Fruit fly (Drosophila melanogaster) whole organism, embryonic: ENCODE measurements around the gene SoxN.

Experiments
- CG12769 ChIP-seq: fragments of 200-800 bp; sonication (Bioruptor generic); optimal IDR thresholded peaks from 2 replicates; lab custom pipeline; 2019; ENCODE audit warnings: missing biosample characterization, mild to moderate bottlenecking, missing genetic modification characterization, moderate library complexity
- CG13894 ChIP-seq: fragments of 200-800 bp; sonication (Bioruptor generic); optimal IDR thresholded peaks from 3 replicates; lab custom pipeline; 2018; ENCODE audit warnings: missing biosample characterization, mild to moderate bottlenecking, missing genetic modification characterization, moderate library complexity
- CG17186 ChIP-seq: fragments of 200-800 bp; sonication (Bioruptor generic); optimal IDR thresholded peaks from 3 replicates; lab custom pipeline; 2017; ENCODE audit warnings: missing biosample characterization, missing genetic modification reagents, missing genetic modification characterization
- CG17568 ChIP-seq: fragments of 200-800 bp; sonication (Bioruptor generic); optimal IDR thresholded peaks from 2 replicates; lab custom pipeline; 2018; ENCODE audit warnings: missing biosample characterization, mild to moderate bottlenecking, missing genetic modification characterization, moderate library complexity
- CG32767 ChIP-seq: fragments of 200-800 bp; sonication (Bioruptor generic); IDR thresholded peaks from 2 replicates; pipeline ENCODE4 v1.3.6; 2022; ENCODE audit warnings: missing biosample characterization, missing genetic modification characterization
- CG3281 ChIP-seq: fragments of 200-800 bp; sonication (Bioruptor generic); optimal IDR thresholded peaks from 3 replicates; lab custom pipeline; 2017; ENCODE audit warnings: missing biosample characterization, mild to moderate bottlenecking, missing genetic modification characterization
- CG3726 ChIP-seq: fragments of 200-800 bp; sonication (Bioruptor generic); IDR thresholded peaks from 3 replicates; pipeline ENCODE4, ENCODE4 v1.3.6; 2022; ENCODE audit warnings: missing biosample characterization, missing genetic modification characterization
- CG4707 ChIP-seq: fragments of 200-800 bp; sonication (Bioruptor generic); optimal IDR thresholded peaks from 2 replicates; lab custom pipeline; 2018; ENCODE audit warnings: missing biosample characterization, mild to moderate bottlenecking, missing genetic modification characterization, moderate library complexity
- CG9876 ChIP-seq: fragments of 200-800 bp; sonication (Bioruptor generic); optimal IDR thresholded peaks from 2 replicates; lab custom pipeline; 2016; ENCODE audit warnings: missing biosample characterization, missing genetic modification characterization
- Camta ChIP-seq: fragments of 200-800 bp; sonication (Bioruptor generic); optimal IDR thresholded peaks from 2 replicates; lab custom pipeline; 2016; ENCODE audit warnings: missing biosample characterization, missing genetic modification characterization
- CrebB ChIP-seq: fragments of 200-800 bp; sonication (Bioruptor generic); optimal IDR thresholded peaks from 3 replicates; lab custom pipeline; 2018; ENCODE audit warnings: missing biosample characterization, mild to moderate bottlenecking, missing genetic modification characterization
- D ChIP-seq, 2 experiments: fragments of 200-800 bp in 1 of 2; fragments of >200 bp in 1 of 2; sonication (Bioruptor generic) in 1 of 2; optimal IDR thresholded peaks; 2 replicates in 1 of 2; 3 replicates in 1 of 2; lab custom pipeline; 2017; ENCODE audit warnings: mild to moderate bottlenecking in 1 of 2, missing biosample characterization in 1 of 2, missing genetic modification characterization in 1 of 2, missing genetic modification reagents in 1 of 2
- Dbx ChIP-seq: fragments of 200-800 bp; sonication (Bioruptor generic); IDR thresholded peaks from 3 replicates; pipeline ENCODE4 v1.3.6; 2022; ENCODE audit warnings: missing biosample characterization, missing genetic modification characterization
- Elba2 ChIP-seq: fragments of 200-800 bp; sonication (Bioruptor generic); optimal IDR thresholded peaks from 3 replicates; lab custom pipeline; 2016; ENCODE audit warnings: missing biosample characterization, missing genetic modification characterization
- HHEX ChIP-seq: fragments of 200-800 bp; sonication (Bioruptor generic); optimal IDR thresholded peaks from 3 replicates; lab custom pipeline; 2017; ENCODE audit warnings: missing biosample characterization, mild to moderate bottlenecking, missing genetic modification characterization, missing genetic modification reagents
- HLHmδ ChIP-seq: fragments of 200-800 bp; sonication (Bioruptor generic); optimal IDR thresholded peaks from 2 replicates; lab custom pipeline; 2018; ENCODE audit warnings: missing biosample characterization, mild to moderate bottlenecking, missing genetic modification characterization, moderate library complexity
- Hey ChIP-seq: fragments of 200-800 bp; sonication (Bioruptor generic); optimal IDR thresholded peaks from 3 replicates; lab custom pipeline; 2018; ENCODE audit warnings: missing biosample characterization, mild to moderate bottlenecking, missing genetic modification characterization
- Max ChIP-seq: fragments of 200-800 bp; sonication (Bioruptor generic); optimal IDR thresholded peaks from 2 replicates; lab custom pipeline; 2016; ENCODE audit warnings: missing biosample characterization, mild to moderate bottlenecking, missing genetic modification characterization
- Med ChIP-seq: fragments of 200-800 bp; sonication (Bioruptor generic); peaks from one replicate; lab custom pipeline; 2016; ENCODE audit warnings: missing biosample characterization, missing genetic modification characterization, mild to moderate bottlenecking, inconsistent platforms, moderate library complexity
- Neu2 ChIP-seq: fragments of 200-800 bp; sonication (Bioruptor generic); optimal IDR thresholded peaks from 3 replicates; lab custom pipeline; 2016; ENCODE audit warnings: missing biosample characterization, missing genetic modification characterization, borderline replicate concordance
- Rx ChIP-seq: fragments of 200-800 bp; sonication (Bioruptor generic); IDR thresholded peaks from 2 replicates; pipeline ENCODE4 v1.3.6; 2022; ENCODE audit warnings: missing biosample characterization, missing genetic modification characterization
- Usf ChIP-seq: fragments of 200-800 bp; sonication (Bioruptor generic); optimal IDR thresholded peaks from 2 replicates; lab custom pipeline; 2017; ENCODE audit warnings: missing genotype, missing biosample characterization, missing genetic modification characterization
- YL-1 ChIP-seq: fragments of 200-800 bp; sonication (Bioruptor generic); optimal IDR thresholded peaks from 3 replicates; lab custom pipeline; 2017; ENCODE audit warnings: missing biosample characterization, mild to moderate bottlenecking, missing genetic modification characterization
- abd-A ChIP-seq: fragments of 200-800 bp; sonication (Bioruptor generic); optimal IDR thresholded peaks from 3 replicates; lab custom pipeline; 2019; ENCODE audit warnings: missing biosample characterization, mild to moderate bottlenecking, missing genetic modification characterization, moderate library complexity
- ac ChIP-seq: fragments of 200-800 bp; sonication (Bioruptor generic); optimal IDR thresholded peaks from 3 replicates; lab custom pipeline; 2017; ENCODE audit warnings: missing biosample characterization, mild to moderate bottlenecking, missing genetic modification characterization
- ara ChIP-seq: fragments of 200-800 bp; sonication (Bioruptor generic); IDR thresholded peaks from 2 replicates; pipeline ENCODE4 v1.3.6; 2022; ENCODE audit warnings: missing biosample characterization, missing genetic modification characterization
- caup ChIP-seq: fragments of 200-800 bp; sonication (Bioruptor generic); optimal IDR thresholded peaks from 3 replicates; lab custom pipeline; 2017; ENCODE audit warnings: missing biosample characterization, mild to moderate bottlenecking, missing genetic modification characterization, moderate library complexity; ENCODE audit not compliant: severe bottlenecking
- chif ChIP-seq, 2 experiments: fragments of 200-800 bp; sonication (Bioruptor generic); optimal IDR thresholded peaks; 3 replicates each; lab custom pipeline; 2016; ENCODE audit warnings: missing biosample characterization in 2 of 2, missing genetic modification characterization in 2 of 2
- chinmo ChIP-seq: fragments of 200-800 bp; sonication (Bioruptor generic); IDR thresholded peaks from 4 replicates; pipeline ENCODE4 v1.3.6; 2022; ENCODE audit warnings: missing biosample characterization, missing genetic modification characterization; ENCODE audit not compliant: partially characterized antibody
- gem ChIP-seq: fragments of 200-800 bp; sonication (Bioruptor generic); optimal IDR thresholded peaks from 2 replicates; lab custom pipeline; 2019; ENCODE audit warnings: missing biosample characterization, mild to moderate bottlenecking, missing genetic modification characterization, moderate library complexity
- gsb-n ChIP-seq: fragments of 200-800 bp; sonication (Bioruptor generic); optimal IDR thresholded peaks from 3 replicates; lab custom pipeline; 2018; ENCODE audit warnings: missing biosample characterization, mild to moderate bottlenecking, missing genetic modification characterization
- ham ChIP-seq: fragments of 200-800 bp; sonication (Bioruptor generic); IDR thresholded peaks from 2 replicates; pipeline ENCODE4 v1.3.6; 2022; ENCODE audit warnings: missing biosample characterization, missing genetic modification characterization
- jumu ChIP-seq: fragments of 200-800 bp; sonication (Bioruptor generic); optimal IDR thresholded peaks from 3 replicates; lab custom pipeline; 2016; ENCODE audit warnings: missing biosample characterization, missing genetic modification characterization
- kah ChIP-seq: fragments of 200-800 bp; sonication (Bioruptor generic); optimal IDR thresholded peaks from 2 replicates; lab custom pipeline; 2018; ENCODE audit warnings: missing biosample characterization, mild to moderate bottlenecking, missing genetic modification characterization
- ken ChIP-seq: fragments of 200-800 bp; sonication (Bioruptor generic); IDR thresholded peaks from 3 replicates; pipeline ENCODE4 v1.3.6; 2022; ENCODE audit warnings: missing biosample characterization, missing genetic modification characterization
- lbe ChIP-seq: fragments of 200-800 bp; sonication (Bioruptor generic); optimal IDR thresholded peaks from 2 replicates; lab custom pipeline; 2016; ENCODE audit warnings: missing biosample characterization, mild to moderate bottlenecking, missing genetic modification characterization
- maf-S ChIP-seq: fragments of 200-800 bp; sonication (Bioruptor generic); optimal IDR thresholded peaks from 2 replicates; lab custom pipeline; 2016; ENCODE audit warnings: missing biosample characterization, missing genetic modification characterization
- rib ChIP-seq: fragments of 200-800 bp; sonication (Bioruptor generic); IDR thresholded peaks from 2 replicates; pipeline ENCODE4 v1.3.6; 2022; ENCODE audit warnings: missing biosample characterization, missing genetic modification characterization
- sna ChIP-seq: fragments of 200-800 bp; sonication (Bioruptor generic); IDR thresholded peaks from 2 replicates; pipeline ENCODE4 v1.3.6; 2022; ENCODE audit warnings: missing biosample characterization, missing genetic modification characterization; ENCODE audit not compliant: partially characterized antibody
- tgo ChIP-seq: fragments of 200-800 bp; sonication (Bioruptor generic); IDR thresholded peaks from 3 replicates; pipeline ENCODE4 v1.3.6; 2022; ENCODE audit warnings: missing biosample characterization, missing genetic modification characterization
- tll ChIP-seq, 2 experiments: fragments of 200-800 bp in 1 of 2; fragments of >200 bp in 1 of 2; sonication (Bioruptor generic) in 1 of 2; optimal IDR thresholded peaks; 2 replicates each; lab custom pipeline; 2017 to 2019; ENCODE audit warnings: missing biosample characterization in 2 of 2, missing genetic modification characterization in 2 of 2, mild to moderate bottlenecking in 1 of 2, moderate library complexity in 1 of 2
- twi ChIP-seq: fragments of 200-800 bp; optimal IDR thresholded peaks from 2 replicates; lab custom pipeline; 2019; ENCODE audit warnings: missing biosample characterization, mild to moderate bottlenecking, missing genetic modification characterization, moderate library complexity
- vvl ChIP-seq: fragments of 200-800 bp; sonication (Bioruptor generic); IDR thresholded peaks from 2 replicates; pipeline ENCODE4 v1.3.6; 2022; ENCODE audit warnings: missing biosample characterization, missing genetic modification characterization
- wor ChIP-seq: fragments of 200-800 bp; sonication (Bioruptor generic); IDR thresholded peaks from 2 replicates; pipeline ENCODE4 v1.3.6; 2022; ENCODE audit warnings: missing biosample characterization, missing genetic modification characterization
- yki ChIP-seq: fragments of >200 bp; optimal IDR thresholded peaks from 3 replicates; lab custom pipeline; 2018
- zen ChIP-seq: fragments of 200-800 bp; sonication (Bioruptor generic); optimal IDR thresholded peaks from 3 replicates; lab custom pipeline; 2018; ENCODE audit warnings: missing biosample characterization, mild to moderate bottlenecking, missing genetic modification characterization, moderate library complexity

Gene SoxN

dm6 chr2L:8846726-8847554 lies 21.5 kb downstream of the SoxN start (continued):
- TF ChIP-seq Med: peak; percentile 75

- TF ChIP-seq ac (GFP tag; lab: Kevin White, UChicago) (peak; percentile 30), twi (tag; lab: Kevin White, UChicago) (peak; percentile 63), zen (tag; lab: Kevin White, UChicago) (peak; percentile 99), CG32767 (no peak), ken (GFP tag; lab: Robert Waterston, UW) (0 out of 3 replicates have a peak, but pooled peaks have one; percentile 5), CrebB (tag; lab: Kevin White, UChicago) (no peak), CG17186 (GFP tag; lab: Kevin White, UChicago) (no peak), tll (GFP tag; optimal IDR thresholded peaks at IDR 0.05; lab: Kevin White, UChicago) (peak in 1 of 2 experiments; percentile 80), Usf (GFP tag; lab: Kevin White, UChicago) (no peak), tgo (GFP tag; lab: Robert Waterston, UW) (no peak), Max (GFP tag; lab: Kevin White, UChicago) (no peak), gem (tag; lab: Kevin White, UChicago) (no peak), CG9876 (GFP tag; lab: Kevin White, UChicago) (no peak), Dbx (GFP tag; lab: Robert Waterston, UW) (no peak), yki (no peak), D (optimal IDR thresholded peaks at IDR 0.05; lab: Kevin White, UChicago) (peak; percentile 47), D (GFP tag; optimal IDR thresholded peaks at IDR 0.05; lab: Kevin White, UChicago) (no peak)
Measured at dm6 chr2L:8849170-8849569, 23.7 kb downstream of the SoxN start.

dm6 chr2L:8851061-8851460 lies 25.6 kb downstream of the SoxN start:
- TF ChIP-seq caup (no peak), gsb-n (tag; lab: Kevin White, UChicago) (no peak), Hey (no peak), Neu2 (GFP tag; lab: Kevin White, UChicago) (no peak), ham (no peak), wor (no peak), Camta (GFP tag; lab: Kevin White, UChicago) (no peak), chif (GFP tag; optimal IDR thresholded peaks at IDR 0.05; lab: Kevin White, UChicago) (no peak), vvl (peak; percentile 53; the same call in 1 of the 2 replicates), ara (GFP tag; lab: Robert Waterston, UW) (no peak), sna (GFP tag; lab: Robert Waterston, UW) (no peak), Elba2 (no peak), HLHmδ (GFP tag; lab: Kevin White, UChicago) (no peak), CG3281 (GFP tag; lab: Kevin White, UChicago) (no peak), jumu (GFP tag; lab: Kevin White, UChicago) (no peak), CG13894 (tag; lab: Kevin White, UChicago) (peak; percentile 30), CrebB (tag; lab: Kevin White, UChicago) (no peak), Rx (GFP tag; lab: Robert Waterston, UW) (no peak), CG17568 (no peak), HHEX (GFP tag; lab: Kevin White, UChicago) (no peak), kah (no peak), CG12769 (tag; lab: Kevin White, UChicago) (peak; percentile 8), lbe (GFP tag; lab: Kevin White, UChicago) (no peak), abd-A (tag; lab: Kevin White, UChicago) (peak; percentile 63), rib (GFP tag; lab: Robert Waterston, UW) (no peak), chinmo (0 out of 4 replicates have a peak, but pooled peaks have one; percentile 41), CG3726 (GFP tag; lab: Robert Waterston, UW) (no peak), maf-S (no peak), YL-1 (GFP tag; lab: Kevin White, UChicago) (no peak), CG4707 (GFP tag; lab: Kevin White, UChicago) (no peak)
